Worm (Caenorhabditis elegans) whole organism, L4 larva: ENCODE results near the gene C50E3.6.
"Not testable (repeated sequence)": the region's sequence is repeated elsewhere in the genome, so short reads cannot be mapped to it uniquely, and the experiment has no call there.

Experiments used
- D1046.2 ChIP-seq: fragments of 200-800 bp; sonication (Bioruptor generic); IDR thresholded peaks from 2 replicates; pipeline ENCODE4 v1.3.6; 2022; ENCODE audit warnings: missing genetic modification characterization, missing compliant biosample characterization
- F26F4.8 ChIP-seq: fragments of 200-800 bp; sonication (Bioruptor generic); conservative IDR thresholded peaks from 2 replicates; pipeline ENCODE4 v1.3.6; 2022; ENCODE audit warnings: missing genetic modification characterization, missing compliant biosample characterization
- F37D6.2 ChIP-seq: sonication (generic microtip); optimal IDR thresholded peaks from 2 replicates; lab custom pipeline; 2016; ENCODE audit warnings: mild to moderate bottlenecking, missing genetic modification characterization, missing compliant biosample characterization
- F44E2.7 ChIP-seq: fragments of 200-800 bp; sonication (Bioruptor generic); IDR thresholded peaks from 2 replicates; pipeline ENCODE4 v2.1.2; 2022; ENCODE audit warnings: missing genetic modification characterization, missing compliant biosample characterization
- Y105C5A.15 ChIP-seq: fragments of 200-800 bp; sonication (Bioruptor generic); IDR thresholded peaks from 2 replicates; pipeline ENCODE4 v1.3.6; 2022; ENCODE audit warnings: missing genetic modification characterization, missing compliant biosample characterization
- Y75B8A.6 ChIP-seq: fragments of 200-800 bp; sonication (Bioruptor generic); IDR thresholded peaks from 2 replicates; pipeline ENCODE4 v1.3.6; 2022; ENCODE audit warnings: missing genetic modification reagents, missing genetic modification characterization, missing compliant biosample characterization
- aha-1 ChIP-seq: fragments of 150-350 bp; peaks from one replicate; lab custom pipeline; 2014; ENCODE audit warnings: missing biosample characterization, missing genetic modification characterization
- aly-2 ChIP-seq: sonication (generic microtip); optimal IDR thresholded peaks from 2 replicates; lab custom pipeline; 2018; ENCODE audit warnings: missing biosample characterization, missing genetic modification characterization
- arid-1 ChIP-seq: fragments of 200-800 bp; sonication (Bioruptor generic); conservative IDR thresholded peaks from 2 replicates; pipeline ENCODE4 v1.3.6; 2022; ENCODE audit warnings: missing genetic modification reagents, missing genetic modification characterization, missing compliant biosample characterization
- ceh-20 ChIP-seq: fragments of 200-800 bp; sonication (Bioruptor generic); IDR thresholded peaks from 2 replicates; pipeline ENCODE4 v1.3.6; 2022; ENCODE audit warnings: missing genetic modification reagents, missing genetic modification characterization, missing compliant biosample characterization
- ceh-44 ChIP-seq: fragments of 200-800 bp; sonication (Bioruptor generic); IDR thresholded peaks from 2 replicates; pipeline ENCODE4 v1.3.6; 2022; ENCODE audit warnings: missing genetic modification reagents, missing genetic modification characterization, missing compliant biosample characterization
- ceh-62 ChIP-seq: sonication (generic microtip); optimal IDR thresholded peaks from 2 replicates; lab custom pipeline; 2017; ENCODE audit warnings: missing biosample characterization, missing genetic modification characterization
- daf-12 ChIP-seq: fragments of 150-350 bp; optimal IDR thresholded peaks from 2 replicates; lab custom pipeline; 2014; ENCODE audit warnings: missing biosample characterization, missing genetic modification reagents, missing genetic modification characterization
- daf-19 ChIP-seq: fragments of 200-800 bp; sonication (Bioruptor generic); conservative IDR thresholded peaks from 2 replicates; pipeline ENCODE4 v1.3.6; 2022; ENCODE audit warnings: missing genetic modification characterization, missing compliant biosample characterization
- dmd-8 ChIP-seq: fragments of 200-800 bp; sonication (Bioruptor generic); IDR thresholded peaks from 2 replicates; pipeline ENCODE4 v1.3.6; 2022; ENCODE audit warnings: missing genetic modification characterization, missing compliant biosample characterization
- dmd-9 ChIP-seq: fragments of 200-800 bp; sonication (Bioruptor generic); IDR thresholded peaks from 2 replicates; pipeline ENCODE4 v1.3.6; 2022; ENCODE audit warnings: missing genetic modification reagents, missing genetic modification characterization, missing compliant biosample characterization
- duxl-1 ChIP-seq: sonication (generic microtip); optimal IDR thresholded peaks from 2 replicates; lab custom pipeline; 2016; ENCODE audit warnings: mild to moderate bottlenecking, missing genetic modification characterization, moderate library complexity, missing compliant biosample characterization; ENCODE audit not compliant: poor library complexity
- dve-1 ChIP-seq: sonication (generic microtip); optimal IDR thresholded peaks from 2 replicates; lab custom pipeline; 2017; ENCODE audit warnings: antibody characterized with exemption, mild to moderate bottlenecking, missing genetic modification characterization, missing compliant biosample characterization; ENCODE audit not compliant: insufficient read depth
- fkh-10 ChIP-seq: fragments of 150-350 bp; optimal IDR thresholded peaks from 2 replicates; lab custom pipeline; 2014; ENCODE audit warnings: missing biosample characterization, missing genetic modification reagents, missing genetic modification characterization
- lim-7 ChIP-seq: fragments of 200-800 bp; sonication (Bioruptor generic); IDR thresholded peaks from 2 replicates; pipeline ENCODE4 v1.3.6; 2022; ENCODE audit warnings: missing genetic modification characterization, missing compliant biosample characterization
- lin-1 ChIP-seq: fragments of 200-800 bp; sonication (Bioruptor generic); IDR thresholded peaks from 2 replicates; pipeline ENCODE4 v1.3.6; 2022; ENCODE audit warnings: missing genetic modification reagents, missing genetic modification characterization, missing compliant biosample characterization
- lir-3 ChIP-seq: sonication (generic microtip); optimal IDR thresholded peaks from 2 replicates; lab custom pipeline; 2016; ENCODE audit warnings: mild to moderate bottlenecking, missing genetic modification characterization, missing compliant biosample characterization
- madf-5 ChIP-seq, 2 experiments: fragments of 200-800 bp; sonication (Bioruptor generic); IDR thresholded peaks; 2 replicates each; pipeline ENCODE4 v1.3.6; 2022; ENCODE audit warnings: missing compliant biosample characterization in 2 of 2, missing genetic modification characterization in 2 of 2
- madf-9 ChIP-seq: fragments of 200-800 bp; sonication (Bioruptor generic); conservative IDR thresholded peaks from 2 replicates; pipeline ENCODE4 v1.3.6; 2022; ENCODE audit warnings: missing genetic modification reagents, missing genetic modification characterization, missing compliant biosample characterization
- mdl-1 ChIP-seq, 2 experiments: fragments of 150-350 bp in 1 of 2; sonication (generic microtip) in 1 of 2; optimal IDR thresholded peaks; 2 replicates each; lab custom pipeline; 2014 to 2017; ENCODE audit warnings: missing biosample characterization in 2 of 2, missing genetic modification characterization in 2 of 2
- mdt-29 ChIP-seq: fragments of 200-800 bp; sonication (Bioruptor generic); IDR thresholded peaks from 2 replicates; pipeline ENCODE4 v1.3.6; 2022; ENCODE audit warnings: missing genetic modification reagents, missing genetic modification characterization, missing compliant biosample characterization
- mxl-2 ChIP-seq: fragments of 200-800 bp; sonication (Bioruptor generic); conservative IDR thresholded peaks from 2 replicates; pipeline ENCODE4 v1.3.6; 2022; ENCODE audit warnings: missing genetic modification reagents, missing genetic modification characterization, missing compliant biosample characterization
- nhr-25 ChIP-seq: sonication (generic microtip); optimal IDR thresholded peaks from 2 replicates; lab custom pipeline; 2017; ENCODE audit warnings: missing genetic modification characterization, mild to moderate bottlenecking, missing compliant biosample characterization, antibody characterized with exemption, moderate library complexity, borderline replicate concordance; ENCODE audit not compliant: insufficient read depth
- nhr-41 ChIP-seq: fragments of 200-800 bp; sonication (Bioruptor generic); IDR thresholded peaks from 2 replicates; pipeline ENCODE4 v1.3.6; 2022; ENCODE audit warnings: missing genetic modification reagents, missing genetic modification characterization, missing compliant biosample characterization
- nhr-42 ChIP-seq: fragments of 200-800 bp; sonication (Bioruptor generic); IDR thresholded peaks from 2 replicates; pipeline ENCODE4 v1.3.6; 2022; ENCODE audit warnings: missing genetic modification characterization, missing compliant biosample characterization
- nhr-48 ChIP-seq: sonication (generic microtip); optimal IDR thresholded peaks from 2 replicates; lab custom pipeline; 2016; ENCODE audit warnings: mild to moderate bottlenecking, missing genetic modification characterization, missing compliant biosample characterization
- nhr-76 ChIP-seq: fragments of 150-350 bp; optimal IDR thresholded peaks from 2 replicates; lab custom pipeline; 2014; ENCODE audit warnings: missing biosample characterization, missing genetic modification characterization
- pha-4 ChIP-seq, 2 experiments: fragments of 150-350 bp in 1 of 2; fragments of 200-800 bp in 1 of 2; sonication (Bioruptor generic) in 1 of 2; IDR thresholded peaks in 1 of 2; optimal IDR thresholded peaks in 1 of 2; 2 replicates each; pipeline versions ENCODE4 v1.3.6 to Lab custom; 2014 to 2022; ENCODE audit warnings: missing genetic modification characterization in 2 of 2, missing genetic modification reagents in 2 of 2, missing biosample characterization in 1 of 2, missing compliant biosample characterization in 1 of 2
- php-3 ChIP-seq: fragments of 200-800 bp; sonication (Bioruptor generic); IDR thresholded peaks from 2 replicates; pipeline ENCODE4 v1.3.6; 2022; ENCODE audit warnings: missing genetic modification reagents, missing genetic modification characterization, missing compliant biosample characterization
- snpc-1.2 ChIP-seq: fragments of 200-800 bp; sonication (Bioruptor generic); IDR thresholded peaks from 2 replicates; pipeline ENCODE4 v1.3.6; 2022; ENCODE audit warnings: missing genetic modification reagents, missing genetic modification characterization, missing compliant biosample characterization
- tra-1 ChIP-seq: fragments of 200-800 bp; sonication (Bioruptor generic); IDR thresholded peaks from 2 replicates; pipeline ENCODE4 v1.3.6; 2022; ENCODE audit warnings: missing genetic modification reagents, missing genetic modification characterization, missing compliant biosample characterization
- unc-130 ChIP-seq: sonication (generic microtip); optimal IDR thresholded peaks from 2 replicates; lab custom pipeline; 2016; ENCODE audit warnings: missing genetic modification reagents, missing genetic modification characterization, missing compliant biosample characterization
- unc-62 ChIP-seq, 3 experiments: fragments of 150-350 bp in 1 of 3; sonication (generic microtip); optimal IDR thresholded peaks in 2 of 3; peaks in 1 of 3; 1 replicate in 1 of 3; 2 replicates in 2 of 3; lab custom pipeline; 2014 to 2017; ENCODE audit warnings: missing biosample characterization in 3 of 3, missing genetic modification characterization in 3 of 3, missing genetic modification reagents in 3 of 3, missing genotype in 1 of 3
- vab-7 ChIP-seq: fragments of 200-800 bp; sonication (Bioruptor generic); IDR thresholded peaks from 2 replicates; pipeline ENCODE4 v1.3.6; 2022; ENCODE audit warnings: missing genetic modification reagents, missing genetic modification characterization, missing compliant biosample characterization

The C50E3.6 gene

DNA sequence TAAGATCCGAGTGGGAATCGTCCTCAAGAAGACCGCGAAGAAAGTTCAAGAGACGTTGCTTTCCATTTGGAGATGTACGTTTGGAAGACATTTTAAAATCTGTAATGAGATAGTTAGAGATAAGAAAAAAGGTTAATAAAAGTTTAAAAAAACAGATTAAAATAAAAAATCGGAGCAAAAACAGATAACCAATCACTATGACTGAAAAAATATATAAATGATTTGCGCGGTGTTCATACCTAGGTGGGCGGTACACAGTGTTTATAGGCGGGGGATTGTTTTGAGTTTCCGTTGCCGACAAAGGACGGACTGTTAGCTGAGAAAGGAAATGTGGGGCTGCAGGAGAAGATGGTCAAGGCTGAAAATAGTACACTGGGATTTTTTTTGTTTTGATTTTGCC lies 31.7 kb downstream of the C50E3.6 start, which contains the start of gene ets-7:
TSS of gene ets-7 (minus strand) at position 101 of the 400 bp plus-strand sequence.
- TF ChIP-seq dve-1 (tag; lab: Kevin White, UChicago) (no peak), unc-130 (no peak), aly-2 (tag; lab: Kevin White, UChicago) (no peak), ceh-62 (tag; lab: Kevin White, UChicago) (no peak), mdl-1 (tag; optimal IDR thresholded peaks at IDR 0.05; lab: Kevin White, UChicago) (no peak), F37D6.2 (tag; lab: Kevin White, UChicago) (no peak), nhr-25 (no peak), nhr-48 (tag; lab: Kevin White, UChicago) (no peak), lin-1 (no peak), unc-62 (GFP tag; optimal IDR thresholded peaks at IDR 0.05 in 1 of 2; lab: Kevin White, UChicago) (no peak), unc-62 (tag; optimal IDR thresholded peaks at IDR 0.05; lab: Kevin White, UChicago) (no peak)

DNA sequence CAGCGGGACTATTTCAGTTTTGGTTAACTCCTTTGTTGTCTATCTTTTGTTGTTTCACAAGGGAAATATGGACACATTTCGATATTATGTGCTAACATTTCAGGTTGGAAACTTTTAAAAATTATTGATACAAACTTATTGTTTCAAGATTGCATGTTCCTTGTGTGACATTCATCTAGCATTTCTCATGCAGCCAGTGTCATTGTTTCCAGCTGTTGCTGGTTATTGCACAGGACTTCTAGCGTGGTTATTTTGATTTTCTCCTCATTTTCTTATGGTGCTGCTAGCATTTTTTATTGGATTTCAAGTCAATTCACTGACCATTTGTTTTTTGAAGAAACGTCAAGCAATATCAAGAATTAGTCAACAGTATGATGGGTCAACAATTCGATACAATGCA lies 34.5 kb downstream of the C50E3.6 start:
- TF ChIP-seq unc-62 (GFP tag; optimal IDR thresholded peaks at IDR 0.05 in 1 of 2; lab: Kevin White, UChicago): peak in 1 of 2 experiments; percentile 34
- TF ChIP-seq unc-62 (tag; optimal IDR thresholded peaks at IDR 0.05; lab: Kevin White, UChicago): no peak
- no peak for TF ChIP-seq fkh-10 (GFP tag; lab: Kevin White, UChicago)
- no peak for TF ChIP-seq lir-3 (tag; lab: Kevin White, UChicago)

DNA sequence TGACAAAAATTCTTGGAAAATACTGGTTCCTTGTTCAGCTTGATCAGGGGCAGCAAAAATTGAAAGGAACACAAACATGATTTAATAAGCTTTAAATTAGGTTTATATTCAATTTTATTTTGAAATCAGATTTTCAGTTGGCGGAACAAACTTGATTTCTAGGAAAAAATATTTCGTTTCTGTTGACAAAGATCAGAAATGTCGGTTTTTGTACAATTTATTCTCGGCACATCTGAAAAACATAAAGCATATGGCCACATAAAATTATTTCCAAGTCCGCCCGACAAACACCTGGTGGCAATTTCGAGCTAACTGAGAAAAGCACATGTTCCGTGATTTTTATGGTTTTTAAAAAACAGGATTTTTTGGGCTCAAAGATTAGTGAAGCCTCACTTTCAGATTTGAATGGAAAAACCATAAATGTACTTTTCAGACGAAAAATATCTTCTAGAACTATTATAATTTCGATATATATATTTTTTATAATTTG lies 36.4 kb downstream of the C50E3.6 start, which contains the start of gene ttr-10:
TSS of gene ttr-10 (minus strand) at position 51 of the 490 bp plus-strand sequence.
- TF ChIP-seq unc-62 (GFP tag; optimal IDR thresholded peaks at IDR 0.05 in 1 of 2; lab: Kevin White, UChicago): peak in 1 of 2 experiments; percentile 95
- TF ChIP-seq unc-62 (tag; optimal IDR thresholded peaks at IDR 0.05; lab: Kevin White, UChicago): no peak
- TF ChIP-seq tra-1 (GFP tag; lab: Robert Waterston, UW): no peak
- no peak for TF ChIP-seq nhr-48 (tag; lab: Kevin White, UChicago)
- TF ChIP-seq nhr-76 (tag; lab: Kevin White, UChicago): no peak
- TF ChIP-seq aha-1 (tag; lab: Kevin White, UChicago): peak; percentile 1
- TF ChIP-seq, all 104 proteins: peak for 2

DNA sequence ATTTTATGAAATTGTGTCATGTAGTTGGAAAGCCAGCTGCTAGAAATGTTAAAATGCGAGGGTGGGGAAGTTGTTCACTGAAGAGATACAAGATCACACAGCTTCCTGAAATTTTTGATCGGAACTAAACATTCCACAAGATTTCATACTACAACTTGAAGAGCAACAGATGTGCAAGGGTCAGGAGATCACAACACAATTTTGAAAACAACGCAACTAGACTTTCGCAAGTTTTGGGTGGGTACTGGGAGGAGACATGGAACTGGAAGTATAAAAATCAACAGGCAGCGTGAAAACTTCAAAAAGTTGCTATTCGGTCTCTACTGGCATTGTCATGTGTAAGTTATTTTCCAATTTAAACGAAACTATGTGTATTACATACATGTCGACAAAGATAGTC lies 38.5 kb downstream of the C50E3.6 start, which contains the start of gene F19F10.3:
TSS of gene F19F10.3 (plus strand) at position 301 of the 400 bp plus-strand sequence.
- TF ChIP-seq duxl-1: no peak
- no peak for TF ChIP-seq daf-12 (tag; lab: Kevin White, UChicago)
- no peak for TF ChIP-seq D1046.2 (GFP tag; lab: Robert Waterston, UW)
- TF ChIP-seq vab-7 (GFP tag; lab: Robert Waterston, UW): no peak
- TF ChIP-seq daf-19 (GFP tag; lab: Robert Waterston, UW): no peak

DNA sequence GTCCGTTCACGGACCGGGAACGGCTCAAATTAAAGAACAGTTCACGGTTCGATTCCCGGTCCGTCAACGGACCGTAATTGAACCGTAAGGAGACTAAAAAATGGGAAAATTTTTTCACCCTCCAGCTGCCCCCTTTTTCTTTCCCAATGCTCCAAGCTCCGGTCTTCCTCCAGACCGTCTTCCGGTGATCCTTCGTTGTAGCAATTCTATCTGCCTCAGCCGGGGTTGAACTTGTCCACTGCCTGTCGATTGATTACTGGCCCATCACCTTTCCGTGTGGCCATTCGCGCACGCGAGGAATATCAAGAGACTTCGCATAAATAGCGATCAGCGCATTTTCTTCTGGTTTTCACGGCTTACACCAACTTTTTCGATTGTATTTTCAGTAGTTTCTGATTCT lies 41.9 kb downstream of the C50E3.6 start:
- TF ChIP-seq dmd-8 (peak; percentile 95), nhr-42 (GFP tag; lab: Robert Waterston, UW) (peak; percentile 62; the same call in 1 of the 2 replicates), php-3 (GFP tag; lab: Robert Waterston, UW) (0 out of 2 replicates have a peak, but pooled peaks have one; percentile 39), madf-9 (peak; percentile 74), ceh-44 (peak; percentile 86), lim-7 (GFP tag; lab: Robert Waterston, UW) (peak; percentile 90), Y105C5A.15 (GFP tag; lab: Robert Waterston, UW) (peak; percentile 87), arid-1 (GFP tag; lab: Robert Waterston, UW) (peak; percentile 85), mxl-2 (GFP tag; lab: Robert Waterston, UW) (0 out of 2 replicates have a peak, but pooled peaks have one; percentile 18), ceh-20 (GFP tag; lab: Robert Waterston, UW) (0 out of 2 replicates have a peak, but pooled peaks have one; percentile 59), madf-5 (GFP tag; IDR thresholded peaks at IDR 0.05; lab: Robert Waterston, UW) (peak in 1 of 2 experiments; percentile 76; a peak in 1 of 4 replicates), F44E2.7 (peak; percentile 79), lin-1 (peak; percentile 85), mdt-29 (GFP tag; lab: Robert Waterston, UW) (peak; percentile 71; the same call in 1 of the 2 replicates), snpc-1.2 (GFP tag; lab: Robert Waterston, UW) (peak; percentile 91), pha-4 (GFP tag; IDR thresholded peaks at IDR 0.05; lab: Robert Waterston, UW) (peak; percentile 78), Y75B8A.6 (GFP tag; lab: Robert Waterston, UW) (0 out of 2 replicates have a peak, but pooled peaks have one; percentile 10), tra-1 (GFP tag; lab: Robert Waterston, UW) (peak; percentile 66; the same call in 1 of the 2 replicates), F26F4.8 (GFP tag; lab: Robert Waterston, UW) (peak; percentile 95), D1046.2 (GFP tag; lab: Robert Waterston, UW) (peak; percentile 81; the same call in 1 of the 2 replicates), nhr-41 (GFP tag; lab: Robert Waterston, UW) (peak; percentile 73; the same call in 1 of the 2 replicates), dmd-9 (GFP tag; lab: Robert Waterston, UW) (peak; percentile 76)
- not testable (repeated sequence) for TF ChIP-seq pha-4 (tag; optimal IDR thresholded peaks at IDR 0.05; lab: Kevin White, UChicago)
